Fruit fly (Drosophila melanogaster) Kc167 (cell line): ENCODE results near the gene alpha-Est6.

Source experiments
- Myc ChIP-seq: fragments of >200 bp; optimal IDR thresholded peaks from 2 replicates; lab custom pipeline; 2017; ENCODE audit warnings: missing external identifiers
- insv ChIP-seq: fragments of >200 bp; optimal IDR thresholded peaks from 3 replicates; lab custom pipeline; 2018; ENCODE audit warnings: missing external identifiers
- psq ChIP-seq: fragments of >200 bp; optimal IDR thresholded peaks from 2 replicates; lab custom pipeline; 2017; ENCODE audit warnings: missing external identifiers
- ttk ChIP-seq: sonication (Bioruptor generic); optimal IDR thresholded peaks from 2 replicates; lab custom pipeline; 2017; ENCODE audit warnings: missing external identifiers

- TF ChIP-seq insv (lab: Kevin White, UChicago) (no peak), psq (lab: Kevin White, UChicago) (no peak), ttk (lab: Kevin White, UChicago) (no peak), Myc (lab: Kevin White, UChicago) (no peak)
Observed at dm6 chr3R:7536281-7536680, 7.7 kb upstream of the alpha-Est6 start, which contains the start of gene alpha-Est5.
